Fruit fly (Drosophila melanogaster): ENCODE data around the gene sog.

sog gene

dm6 chrX:15591721-15592491 lies 41.3 kb downstream of the sog start:
- TF ChIP-seq chif (GFP tag; optimal IDR thresholded peaks at IDR 0.05) (peak; percentile 21 to 44), CG14667 (GFP tag; IDR thresholded peaks at IDR 0.05) (no peak), CG17361 (GFP tag; IDR thresholded peaks at IDR 0.05) (peak; percentile 51; the same call in 1 of the 3 replicates), CG12236 (GFP tag; optimal IDR thresholded peaks at IDR 0.05) (no peak), so (GFP tag; IDR thresholded peaks at IDR 0.05) (peak; percentile 39; the same call in 1 of the 3 replicates), unc-4 (GFP tag; IDR thresholded peaks at IDR 0.05; ENCODE audit: partially characterized antibody) (no peak), MTF-1 (GFP tag; optimal IDR thresholded peaks at IDR 0.05; ENCODE audit: borderline replicate concordance) (peak; percentile 17), Sox102F (GFP tag; optimal IDR thresholded peaks at IDR 0.05) (peak; percentile 58), ttk (GFP tag; IDR thresholded peaks at IDR 0.05) (0 out of 2 replicates have a peak, but pooled peaks have one; percentile 11), CG9817 (tag; optimal IDR thresholded peaks at IDR 0.05) (peak; percentile 37), sisA (GFP tag; IDR thresholded peaks at IDR 0.05) (0 out of 2 replicates have a peak, but pooled peaks have one; percentile 24), CG1603 (tag; optimal IDR thresholded peaks at IDR 0.05) (peak; percentile 33), CG12391 (tag; optimal IDR thresholded peaks at IDR 0.05) (peak; percentile 51), bsh (GFP tag; optimal IDR thresholded peaks at IDR 0.05) (peak in 1 of 2 experiments; percentile 57), wek (GFP tag; optimal IDR thresholded peaks at IDR 0.05) (no peak), Max (GFP tag; optimal IDR thresholded peaks at IDR 0.05) (no peak), CG9437 (GFP tag; optimal IDR thresholded peaks at IDR 0.05) (no peak), CG8089 (GFP tag; optimal IDR thresholded peaks at IDR 0.05) (peak; percentile 6), CG15696 (tag; optimal IDR thresholded peaks at IDR 0.05) (peak; percentile 41), CG6765 (GFP tag; optimal IDR thresholded peaks at IDR 0.05) (peak; percentile 6), lilli (GFP tag; optimal IDR thresholded peaks at IDR 0.05) (peak; percentile 36), Trl (optimal IDR thresholded peaks at IDR 0.05) (no peak), Trl (GFP tag; optimal IDR thresholded peaks at IDR 0.05) (no peak), hb (GFP tag; IDR thresholded peaks at IDR 0.05; ENCODE audit: partially characterized antibody) (no peak), CG31365 (tag; optimal IDR thresholded peaks at IDR 0.05) (no peak), CG6689 (GFP tag; IDR thresholded peaks at IDR 0.05) (peak; percentile 52; the same call in 1 of the 2 replicates), oc (tag; optimal IDR thresholded peaks at IDR 0.05) (no peak), CG11398 (GFP tag; optimal IDR thresholded peaks at IDR 0.05) (peak; percentile 10), Fer3 (tag; optimal IDR thresholded peaks at IDR 0.05) (peak; percentile 29), CG30403 (GFP tag; optimal IDR thresholded peaks at IDR 0.05) (peak; percentile 57), PHDP (tag; optimal IDR thresholded peaks at IDR 0.05) (peak; percentile 59), Hr3 (GFP tag; optimal IDR thresholded peaks at IDR 0.05) (peak; percentile 28), CG4820 (GFP tag; optimal IDR thresholded peaks at IDR 0.05) (peak; percentile 19), Atf-2 (GFP tag; optimal IDR thresholded peaks at IDR 0.05) (no peak), ac (GFP tag; optimal IDR thresholded peaks at IDR 0.05) (no peak), Dip3 (GFP tag; optimal IDR thresholded peaks at IDR 0.05) (peak; percentile 4), CG18262 (tag; optimal IDR thresholded peaks at IDR 0.05) (peak; percentile 16), CG13424 (tag; optimal IDR thresholded peaks at IDR 0.05) (peak; percentile 53), CG11504 (tag; optimal IDR thresholded peaks at IDR 0.05) (peak; percentile 58), Hey (tag; optimal IDR thresholded peaks at IDR 0.05) (no peak), bbx (GFP tag; IDR thresholded peaks at IDR 0.05; ENCODE audit: partially characterized antibody) (no peak), Optix (GFP tag; IDR thresholded peaks at IDR 0.05) (no peak), CG5180 (GFP tag; optimal IDR thresholded peaks at IDR 0.05) (peak; percentile 21), fd96Cb (tag; optimal IDR thresholded peaks at IDR 0.05) (peak; percentile 28), lbe (GFP tag; optimal IDR thresholded peaks at IDR 0.05) (no peak), ase (GFP tag; IDR thresholded peaks at IDR 0.05) (no peak), scrt (GFP tag; optimal IDR thresholded peaks at IDR 0.05) (no peak), CG13775 (GFP tag; optimal IDR thresholded peaks at IDR 0.05) (peak; percentile 36)
